Fruit fly (Drosophila melanogaster) whole organism, embryonic: ENCODE results near the gene CG43116.

Experiments used
- Bdp1 ChIP-seq: fragments of 200-800 bp; sonication (Bioruptor generic); optimal IDR thresholded peaks from 3 replicates; lab custom pipeline; 2016; ENCODE audit warnings: missing biosample characterization, missing genetic modification characterization
- C15 ChIP-seq: fragments of 200-800 bp; sonication (Bioruptor generic); IDR thresholded peaks from 3 replicates; pipeline ENCODE4 v1.3.6; 2022; ENCODE audit warnings: missing biosample characterization, missing genetic modification characterization
- CG11398 ChIP-seq: fragments of 200-800 bp; sonication (Bioruptor generic); optimal IDR thresholded peaks from 2 replicates; lab custom pipeline; 2016; ENCODE audit warnings: missing biosample characterization, missing genetic modification characterization
- CG11456 ChIP-seq: fragments of 200-800 bp; sonication (Bioruptor generic); IDR thresholded peaks from 3 replicates; pipeline ENCODE4 v1.3.6; 2022; ENCODE audit warnings: missing biosample characterization, missing genetic modification characterization
- CG12391 ChIP-seq: fragments of 200-800 bp; sonication (Bioruptor generic); optimal IDR thresholded peaks from 3 replicates; lab custom pipeline; 2018; ENCODE audit warnings: missing biosample characterization, mild to moderate bottlenecking, missing genetic modification characterization, moderate library complexity
- CG13424 ChIP-seq: fragments of 200-800 bp; sonication (Bioruptor generic); optimal IDR thresholded peaks from 2 replicates; lab custom pipeline; 2019; ENCODE audit warnings: missing biosample characterization, mild to moderate bottlenecking, missing genetic modification characterization, moderate library complexity
- CG13894 ChIP-seq: fragments of 200-800 bp; sonication (Bioruptor generic); optimal IDR thresholded peaks from 3 replicates; lab custom pipeline; 2018; ENCODE audit warnings: missing biosample characterization, mild to moderate bottlenecking, missing genetic modification characterization, moderate library complexity
- CG1529 ChIP-seq: fragments of 200-800 bp; sonication (Bioruptor generic); optimal IDR thresholded peaks from 3 replicates; lab custom pipeline; 2018; ENCODE audit warnings: missing biosample characterization, missing genetic modification characterization
- CG15479 ChIP-seq: fragments of 200-800 bp; sonication (Bioruptor generic); optimal IDR thresholded peaks from 3 replicates; lab custom pipeline; 2019; ENCODE audit warnings: missing biosample characterization, mild to moderate bottlenecking, missing genetic modification characterization, moderate library complexity
- CG16813 ChIP-seq: fragments of 200-800 bp; sonication (Bioruptor generic); IDR thresholded peaks from 3 replicates; pipeline ENCODE4 v1.3.6; 2022; ENCODE audit warnings: missing biosample characterization, missing genetic modification characterization; ENCODE audit not compliant: partially characterized antibody
- CG16815 ChIP-seq: fragments of 200-800 bp; sonication (Bioruptor generic); optimal IDR thresholded peaks from 3 replicates; lab custom pipeline; 2017; ENCODE audit warnings: missing biosample characterization, mild to moderate bottlenecking, missing genetic modification characterization
- CG18262 ChIP-seq: fragments of 200-800 bp; optimal IDR thresholded peaks from 3 replicates; lab custom pipeline; 2019; ENCODE audit warnings: missing biosample characterization, mild to moderate bottlenecking, missing genetic modification characterization, moderate library complexity
- CG18764 ChIP-seq: fragments of 200-800 bp; sonication (Bioruptor generic); optimal IDR thresholded peaks from 3 replicates; lab custom pipeline; 2016; ENCODE audit warnings: missing biosample characterization, missing genetic modification characterization
- CG2120 ChIP-seq: fragments of 200-800 bp; sonication (Bioruptor generic); optimal IDR thresholded peaks from 3 replicates; lab custom pipeline; 2016; ENCODE audit warnings: missing biosample characterization, missing genetic modification characterization
- CG2678 ChIP-seq: fragments of 200-800 bp; sonication (Bioruptor generic); optimal IDR thresholded peaks from 3 replicates; lab custom pipeline; 2019; ENCODE audit warnings: missing biosample characterization, mild to moderate bottlenecking, missing genetic modification characterization, moderate library complexity
- CG2712 ChIP-seq: fragments of 200-800 bp; optimal IDR thresholded peaks from 3 replicates; lab custom pipeline; 2019; ENCODE audit warnings: missing biosample characterization, mild to moderate bottlenecking, missing genetic modification characterization, moderate library complexity
- CG3163 ChIP-seq: fragments of 200-800 bp; sonication (Bioruptor generic); optimal IDR thresholded peaks from 3 replicates; lab custom pipeline; 2016; ENCODE audit warnings: missing biosample characterization, missing genetic modification characterization
- CG3281 ChIP-seq: fragments of 200-800 bp; sonication (Bioruptor generic); optimal IDR thresholded peaks from 3 replicates; lab custom pipeline; 2017; ENCODE audit warnings: missing biosample characterization, mild to moderate bottlenecking, missing genetic modification characterization
- CG4730 ChIP-seq: fragments of 200-800 bp; sonication (Bioruptor generic); IDR thresholded peaks from 2 replicates; pipeline ENCODE4 v1.3.6; 2022; ENCODE audit warnings: missing biosample characterization, missing genetic modification characterization
- CG6272 ChIP-seq: fragments of 200-800 bp; sonication (Bioruptor generic); IDR thresholded peaks from 2 replicates; pipeline ENCODE4 v1.3.6; 2022; ENCODE audit warnings: missing biosample characterization, missing genetic modification characterization
- CG7372 ChIP-seq: fragments of 200-800 bp; sonication (Bioruptor generic); IDR thresholded peaks from 2 replicates; pipeline ENCODE4 v1.3.6; 2022; ENCODE audit warnings: missing biosample characterization, missing genetic modification characterization
- CG8089 ChIP-seq: fragments of 200-800 bp; sonication (Bioruptor generic); optimal IDR thresholded peaks from 3 replicates; lab custom pipeline; 2016; ENCODE audit warnings: missing biosample characterization, missing genetic modification characterization
- CG8290 ChIP-seq, 3 experiments: fragments of 200-800 bp; sonication (Bioruptor generic); optimal IDR thresholded peaks; 2 replicates each; lab custom pipeline; 2016 to 2019; ENCODE audit warnings: missing biosample characterization in 3 of 3, missing genetic modification characterization in 3 of 3, mild to moderate bottlenecking in 2 of 3, moderate library complexity in 1 of 3
- CG8765 ChIP-seq: fragments of 200-800 bp; sonication (Bioruptor generic); IDR thresholded peaks from 2 replicates; pipeline ENCODE4 v1.3.6; 2022; ENCODE audit warnings: missing biosample characterization, missing genetic modification characterization
- CTCF ChIP-seq: fragments of 200-800 bp; sonication (Bioruptor generic); optimal IDR thresholded peaks from 2 replicates; lab custom pipeline; 2017; ENCODE audit warnings: missing biosample characterization, mild to moderate bottlenecking, missing genetic modification characterization, moderate library complexity
- Camta ChIP-seq: fragments of 200-800 bp; sonication (Bioruptor generic); optimal IDR thresholded peaks from 2 replicates; lab custom pipeline; 2016; ENCODE audit warnings: missing biosample characterization, missing genetic modification characterization
- Chrac-16 ChIP-seq: fragments of 200-800 bp; sonication (Bioruptor generic); optimal IDR thresholded peaks from 3 replicates; lab custom pipeline; 2016; ENCODE audit warnings: missing biosample characterization, missing genetic modification characterization
- Dad ChIP-seq: fragments of 200-800 bp; sonication (Bioruptor generic); optimal IDR thresholded peaks from 3 replicates; lab custom pipeline; 2016; ENCODE audit warnings: missing biosample characterization, missing genetic modification characterization
- Doc3 ChIP-seq: fragments of 200-800 bp; sonication (Bioruptor generic); IDR thresholded peaks from 3 replicates; pipeline ENCODE4 v1.3.6; 2022; ENCODE audit warnings: missing biosample characterization, missing genetic modification characterization; ENCODE audit not compliant: partially characterized antibody
- HLH4C ChIP-seq: fragments of 200-800 bp; sonication (Bioruptor generic); IDR thresholded peaks from 3 replicates; pipeline ENCODE4 v1.3.6; 2022; ENCODE audit warnings: missing biosample characterization, missing genetic modification characterization; ENCODE audit not compliant: partially characterized antibody
- HmgZ ChIP-seq: fragments of 200-800 bp; sonication (Bioruptor generic); optimal IDR thresholded peaks from 2 replicates; lab custom pipeline; 2018; ENCODE audit warnings: missing biosample characterization, mild to moderate bottlenecking, missing genetic modification characterization
- Hmr ChIP-seq: fragments of 200-800 bp; sonication (Bioruptor generic); optimal IDR thresholded peaks from 3 replicates; lab custom pipeline; 2017; ENCODE audit warnings: mild to moderate bottlenecking, missing biosample characterization, missing genetic modification reagents, missing genetic modification characterization
- Kr ChIP-seq: fragments of 200-800 bp; sonication (Bioruptor generic); optimal IDR thresholded peaks from 2 replicates; lab custom pipeline; 2017; ENCODE audit warnings: missing biosample characterization, mild to moderate bottlenecking, missing genetic modification characterization
- Lim3 ChIP-seq: fragments of 200-800 bp; sonication (Bioruptor generic); IDR thresholded peaks from 2 replicates; pipeline ENCODE4 v1.3.6; 2022; ENCODE audit warnings: missing biosample characterization, missing genetic modification characterization
- Lpt ChIP-seq: fragments of >200 bp; optimal IDR thresholded peaks from 2 replicates; lab custom pipeline; 2018; ENCODE audit warnings: missing biosample characterization, missing genetic modification characterization
- MBD-R2 ChIP-seq: fragments of 200-800 bp; sonication (Bioruptor generic); IDR thresholded peaks from 2 replicates; pipeline ENCODE4 v1.3.6; 2022; ENCODE audit warnings: missing biosample characterization, missing genetic modification characterization
- Nf-YC ChIP-seq: fragments of 200-800 bp; optimal IDR thresholded peaks from 3 replicates; lab custom pipeline; 2019; ENCODE audit warnings: missing biosample characterization, mild to moderate bottlenecking, missing genetic modification characterization, moderate library complexity
- Oli ChIP-seq: fragments of 200-800 bp; sonication (Bioruptor generic); optimal IDR thresholded peaks from 2 replicates; lab custom pipeline; 2018; ENCODE audit warnings: missing biosample characterization, mild to moderate bottlenecking, missing genetic modification characterization, moderate library complexity
- TFAM ChIP-seq: fragments of 200-800 bp; sonication (Bioruptor generic); optimal IDR thresholded peaks from 2 replicates; lab custom pipeline; 2017; ENCODE audit warnings: missing biosample characterization, missing genetic modification characterization, inconsistent platforms
- Xrp1 ChIP-seq: fragments of 200-800 bp; sonication (Bioruptor generic); IDR thresholded peaks from 2 replicates; pipeline ENCODE4 v1.3.6; 2022; ENCODE audit warnings: missing biosample characterization, missing genetic modification characterization
- esg ChIP-seq: fragments of 200-800 bp; sonication (Bioruptor generic); conservative IDR thresholded peaks from 2 replicates; pipeline ENCODE4 v1.3.6; 2022; ENCODE audit warnings: missing biosample characterization, missing genetic modification characterization
- fd64A ChIP-seq: fragments of 200-800 bp; sonication (Bioruptor generic); optimal IDR thresholded peaks from 3 replicates; lab custom pipeline; 2018; ENCODE audit warnings: missing biosample characterization, mild to moderate bottlenecking, missing genetic modification characterization
- gcm2 ChIP-seq: fragments of 200-800 bp; sonication (Bioruptor generic); optimal IDR thresholded peaks from 2 replicates; lab custom pipeline; 2016; ENCODE audit warnings: missing biosample characterization, missing genetic modification characterization
- hb ChIP-seq: fragments of 200-800 bp; sonication (Bioruptor generic); IDR thresholded peaks from 3 replicates; pipeline ENCODE4 v1.3.6; 2022; ENCODE audit warnings: missing biosample characterization, missing genetic modification characterization; ENCODE audit not compliant: partially characterized antibody
- jing ChIP-seq: fragments of 200-800 bp; sonication (Bioruptor generic); optimal IDR thresholded peaks from 2 replicates; lab custom pipeline; 2018; ENCODE audit warnings: missing biosample characterization, mild to moderate bottlenecking, missing genetic modification characterization
- phol ChIP-seq: fragments of 200-800 bp; sonication (Bioruptor generic); optimal IDR thresholded peaks from 3 replicates; lab custom pipeline; 2018; ENCODE audit warnings: missing biosample characterization, mild to moderate bottlenecking, missing genetic modification characterization, moderate library complexity
- ranshi ChIP-seq: fragments of 200-800 bp; sonication (Bioruptor generic); IDR thresholded peaks from 2 replicates; pipeline ENCODE4 v1.3.6; 2022; ENCODE audit warnings: missing biosample characterization, missing genetic modification characterization
- run ChIP-seq: fragments of 200-800 bp; sonication (Bioruptor generic); optimal IDR thresholded peaks from 3 replicates; lab custom pipeline; 2018; ENCODE audit warnings: missing biosample characterization, mild to moderate bottlenecking, missing genetic modification characterization
- salm ChIP-seq: fragments of 200-800 bp; sonication (Bioruptor generic); optimal IDR thresholded peaks from 2 replicates; lab custom pipeline; 2018; ENCODE audit warnings: missing biosample characterization, mild to moderate bottlenecking, missing genetic modification characterization
- wdn ChIP-seq: fragments of 200-800 bp; sonication (Bioruptor generic); IDR thresholded peaks from 2 replicates; pipeline ENCODE4 v1.3.6; 2022; ENCODE audit warnings: missing biosample characterization, missing genetic modification characterization

Gene CG43116

DNA sequence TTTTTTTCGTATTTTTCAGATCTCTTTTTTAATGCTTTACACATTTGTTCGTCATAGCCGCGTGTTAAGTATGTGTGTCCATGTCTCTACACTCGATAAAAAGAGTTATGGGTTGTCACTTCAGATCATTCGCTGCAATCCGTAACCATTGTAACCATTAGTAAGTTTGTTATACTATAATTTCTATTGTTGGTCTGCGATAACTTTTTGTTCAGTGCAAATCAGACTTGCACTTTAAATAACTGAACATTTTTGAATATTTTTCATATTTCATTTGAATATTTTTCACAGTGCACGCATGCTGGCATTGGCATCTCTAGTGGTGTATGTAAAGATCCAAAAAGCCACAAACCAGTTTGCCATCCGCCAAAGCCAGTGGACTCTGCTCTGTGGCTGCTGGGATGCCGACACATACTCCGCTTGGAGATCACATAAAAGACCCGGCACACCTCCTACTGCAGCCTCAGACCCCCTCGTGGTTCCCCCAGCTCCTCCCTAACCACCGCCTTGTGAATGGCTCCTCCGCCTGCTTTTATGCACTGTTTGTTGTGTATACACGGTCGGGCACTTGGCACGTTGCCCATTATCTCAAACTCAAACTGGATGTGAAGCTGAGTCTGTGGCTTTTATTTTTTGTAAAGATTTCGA, 12.2 kb upstream of the CG43116 start (continued):
- peak; percentile 80 for TF ChIP-seq jing (GFP tag; lab: Kevin White, UChicago)
- TF ChIP-seq Dad (GFP tag; lab: Kevin White, UChicago), result peak; percentile 82
- TF ChIP-seq CG2120 (GFP tag; lab: Kevin White, UChicago), result peak; percentile 85
- no peak for TF ChIP-seq HLH4C (GFP tag; lab: Robert Waterston, UW)
- no peak for TF ChIP-seq Doc3 (GFP tag; lab: Robert Waterston, UW)
- peak; percentile 78 for TF ChIP-seq Hmr (GFP tag; lab: Kevin White, UChicago)
- peak; percentile 82 for TF ChIP-seq CG7372
- peak; percentile 76 for TF ChIP-seq Bdp1
- peak; percentile 70 for TF ChIP-seq run (tag; lab: Kevin White, UChicago)
- peak; percentile 80 for TF ChIP-seq CG1529 (GFP tag; lab: Kevin White, UChicago)
- TF ChIP-seq C15 (GFP tag; lab: Robert Waterston, UW), result peak; percentile 49; the same call in 1 of the 3 replicates
- peak; percentile 81 for TF ChIP-seq CG6272 (GFP tag; lab: Robert Waterston, UW)
- TF ChIP-seq CG18764 (GFP tag; lab: Kevin White, UChicago), result peak; percentile 84
- TF ChIP-seq CG2712 (tag; lab: Kevin White, UChicago), result peak; percentile 95
- peak; percentile 85 for TF ChIP-seq ranshi (GFP tag; lab: Robert Waterston, UW)
- TF ChIP-seq Camta (GFP tag; lab: Kevin White, UChicago), result peak; percentile 90
- no peak for TF ChIP-seq Lpt
- peak; percentile 46; the same call in 1 of the 2 replicates for TF ChIP-seq MBD-R2 (GFP tag; lab: Robert Waterston, UW)
- peak; percentile 72 for TF ChIP-seq Lim3 (GFP tag; lab: Robert Waterston, UW)
- TF ChIP-seq CG13894, result no peak
- peak; percentile 58 for TF ChIP-seq wdn (GFP tag; lab: Robert Waterston, UW)
- no peak for TF ChIP-seq Kr
- TF ChIP-seq HmgZ (tag; lab: Kevin White, UChicago), result peak; percentile 77
- peak; percentile 92 for TF ChIP-seq CG13424
- peak; percentile 72 for TF ChIP-seq CG16815 (GFP tag; lab: Kevin White, UChicago)
- TF ChIP-seq CG11398, result peak; percentile 84
- TF ChIP-seq CG4730 (GFP tag; lab: Robert Waterston, UW), result peak; percentile 84
- TF ChIP-seq hb, result no peak
- peak; percentile 92 for TF ChIP-seq Xrp1 (GFP tag; lab: Robert Waterston, UW)
- TF ChIP-seq CG18262 (tag; lab: Kevin White, UChicago), result peak; percentile 94
- TF ChIP-seq CG15479 (GFP tag; lab: Kevin White, UChicago), result no peak
- TF ChIP-seq phol, result peak; percentile 92
- TF ChIP-seq CTCF, result peak; percentile 48
- peak; percentile 86 for TF ChIP-seq CG3281 (GFP tag; lab: Kevin White, UChicago)
- peak; percentile 74 for TF ChIP-seq CG8290 (GFP tag; optimal IDR thresholded peaks at IDR 0.05; lab: Kevin White, UChicago)
- peak in 1 of 2 experiments; percentile 86 for TF ChIP-seq CG8290 (tag; optimal IDR thresholded peaks at IDR 0.05; lab: Kevin White, UChicago)
- 0 out of 2 replicates have a peak, but pooled peaks have one; percentile 53 for TF ChIP-seq CG8765 (GFP tag; lab: Robert Waterston, UW)
- TF ChIP-seq CG12391 (tag; lab: Kevin White, UChicago), result peak; percentile 93
- TF ChIP-seq fd64A (GFP tag; lab: Kevin White, UChicago), result peak; percentile 82
- TF ChIP-seq CG3163 (GFP tag; lab: Kevin White, UChicago), result peak; percentile 53
- peak; percentile 78 for TF ChIP-seq salm (tag; lab: Kevin White, UChicago)
- TF ChIP-seq CG8089, result peak; percentile 72
- TF ChIP-seq CG2678 (tag; lab: Kevin White, UChicago), result peak; percentile 91
- TF ChIP-seq Oli (tag; lab: Kevin White, UChicago), result peak; percentile 93
- peak; percentile 72 for TF ChIP-seq Nf-YC (tag; lab: Kevin White, UChicago)
- TF ChIP-seq Chrac-16 (GFP tag; lab: Kevin White, UChicago), result peak; percentile 81
- TF ChIP-seq CG16813 (GFP tag; lab: Robert Waterston, UW), result no peak
- TF ChIP-seq gcm2 (GFP tag; lab: Kevin White, UChicago), result peak; percentile 67
- TF ChIP-seq CG11456 (GFP tag; lab: Robert Waterston, UW), result peak; percentile 65; the same call in 1 of the 3 replicates
- TF ChIP-seq TFAM (GFP tag; lab: Kevin White, UChicago), result no peak
- TF ChIP-seq esg (GFP tag; lab: Robert Waterston, UW), result peak; percentile 91
